Worm (Caenorhabditis elegans): ENCODE data around the gene T16G1.4.

DNA sequence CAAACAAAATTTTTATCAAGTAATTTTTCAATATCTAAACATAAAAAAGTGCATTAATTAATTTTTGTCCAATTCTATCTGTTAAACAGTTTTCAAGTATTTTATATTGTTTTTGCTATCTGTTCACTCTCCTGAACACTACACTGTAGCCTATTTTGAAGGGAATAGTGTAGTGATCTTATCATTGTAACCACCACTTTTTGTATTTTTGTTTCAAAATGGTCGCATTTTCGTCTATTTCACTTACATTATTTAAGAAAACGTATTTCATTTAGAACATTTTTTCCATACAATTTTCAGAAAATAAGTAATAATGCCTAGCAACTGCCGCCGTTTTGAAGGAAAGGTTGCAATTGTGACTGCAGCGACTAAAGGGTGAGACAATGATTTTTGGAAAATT, 19.3 kb downstream of the T16G1.4 start, which contains the start of gene dhrs-4:
- no peak for TF ChIP-seq snpc-4 (tag; optimal IDR thresholded peaks at IDR 0.05)
- no peak for TF ChIP-seq unc-130 (tag; optimal IDR thresholded peaks at IDR 0.05)
- no peak for TF ChIP-seq blmp-1 (tag; optimal IDR thresholded peaks at IDR 0.05)
- TF ChIP-seq fos-1 (tag; optimal IDR thresholded peaks at IDR 0.05), result no peak
- TF ChIP-seq ceh-82 (tag; optimal IDR thresholded peaks at IDR 0.05), result no peak
- TF ChIP-seq nhr-77 (tag; optimal IDR thresholded peaks at IDR 0.05), result no peak
- TF ChIP-seq elt-2 (tag; optimal IDR thresholded peaks at IDR 0.05), result no peak
- TF ChIP-seq lsy-2 (tag; optimal IDR thresholded peaks at IDR 0.05), result no peak
- TF ChIP-seq nhr-76 (tag; optimal IDR thresholded peaks at IDR 0.05), result no peak
- no peak for TF ChIP-seq rnt-1 (tag; optimal IDR thresholded peaks at IDR 0.05)
- no peak for TF ChIP-seq mab-9 (GFP tag; IDR thresholded peaks at IDR 0.05)
- no peak for TF ChIP-seq mdl-1 (tag; optimal IDR thresholded peaks at IDR 0.05)
- TF ChIP-seq lin-39 (tag; optimal IDR thresholded peaks at IDR 0.05), result no peak
